Worm (Caenorhabditis elegans): Measurements from ENCODE around the gene F21D5.4.

ce11 chrIV:8722801-8723200, 15.1 kb upstream of the F21D5.4 start:
- no peak for TF ChIP-seq ref-1 (GFP tag; conservative IDR thresholded peaks at IDR 0.05)
- TF ChIP-seq ztf-29 (GFP tag; IDR thresholded peaks at IDR 0.05): no peak
- TF ChIP-seq med-1 (GFP tag; optimal IDR thresholded peaks at IDR 0.05; ENCODE audit: insufficient read depth): no peak
- no peak for TF ChIP-seq flt-1 (GFP tag; IDR thresholded peaks at IDR 0.05)
- TF ChIP-seq ztf-23 (GFP tag; IDR thresholded peaks at IDR 0.05): no peak
- TF ChIP-seq cog-1 (tag; optimal IDR thresholded peaks at IDR 0.05): no peak

Data from whole organism, midembryonic.